Worm (Caenorhabditis elegans): ENCODE measurements around the gene Y57A10C.9.

Gene Y57A10C.9

DNA sequence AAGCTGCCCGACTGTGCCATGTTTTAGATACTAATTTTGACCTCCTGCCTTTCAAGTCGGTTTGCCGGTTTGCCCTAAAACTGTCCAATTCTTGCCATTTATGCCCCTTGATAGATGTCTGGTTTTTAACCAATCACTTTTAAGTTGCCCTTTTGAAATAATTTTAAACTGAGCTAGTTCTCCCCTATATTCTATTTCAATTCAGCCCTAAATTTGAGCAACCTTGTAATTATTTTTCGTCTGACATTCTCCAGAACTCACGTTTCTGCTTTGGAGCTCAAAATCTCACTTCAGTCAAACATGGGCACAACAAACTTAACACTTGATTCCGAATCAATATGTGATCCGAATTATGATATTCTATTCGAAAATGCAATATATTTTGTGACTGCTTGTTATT is 35.1 kb upstream of the Y57A10C.9 start, which contains the start of gene srg-17:
srg-17 (plus strand) TSS at position 301 of the 400 bp plus-strand sequence.
- TF ChIP-seq lim-7 (GFP tag; IDR thresholded peaks at IDR 0.05) (no peak), F37D6.2 (tag; optimal IDR thresholded peaks at IDR 0.05) (no peak), Y105C5A.15 (GFP tag; IDR thresholded peaks at IDR 0.05) (no peak), jun-1 (tag; optimal IDR thresholded peaks at IDR 0.05) (no peak), aha-1 (tag) (peak; percentile 72), mdl-1 (tag; optimal IDR thresholded peaks at IDR 0.05) (no peak), fkh-10 (GFP tag; optimal IDR thresholded peaks at IDR 0.05) (no peak), lir-3 (tag; optimal IDR thresholded peaks at IDR 0.05) (no peak)

DNA sequence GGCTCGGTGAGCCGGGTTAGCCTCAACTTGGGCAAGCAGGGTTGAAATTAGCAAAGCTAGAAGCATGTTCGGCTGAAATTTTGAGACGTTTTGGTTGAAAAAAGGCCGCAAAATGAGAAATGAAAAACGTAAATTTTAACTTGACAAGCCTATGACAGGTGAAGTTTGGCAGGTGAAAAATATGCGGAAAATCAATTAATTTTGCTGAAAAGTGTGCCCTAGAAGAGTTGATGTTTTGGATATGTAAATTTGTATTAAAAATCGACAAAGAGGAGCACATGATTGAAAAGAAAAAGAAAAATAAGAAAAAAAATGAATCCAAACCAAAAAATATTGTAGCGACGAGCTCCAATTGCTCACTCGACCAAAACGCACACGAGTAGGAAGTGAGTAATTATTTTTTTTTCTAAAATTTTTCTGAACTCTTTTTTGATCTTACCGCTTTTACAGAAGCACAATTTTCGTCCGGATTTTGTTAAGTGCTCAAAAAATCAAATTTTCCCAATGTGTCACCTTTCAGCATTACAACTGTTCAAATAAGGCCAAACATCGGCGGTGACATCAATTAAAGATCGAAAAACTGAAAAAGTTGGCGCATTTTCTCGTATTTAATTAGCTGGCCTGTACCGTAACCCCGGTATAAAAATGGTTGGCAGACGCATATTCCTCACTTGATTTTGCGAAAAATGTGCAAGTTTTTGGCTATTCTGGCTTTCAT is 33.0 kb upstream of the Y57A10C.9 start, which contains the start of the genes F15A4.5 and phat-8:
F15A4.5 (minus strand) TSS at position 101 of the 718 bp plus-strand sequence.
phat-8 (plus strand) TSS at position 668 of the 718 bp plus-strand sequence.
- no peak for TF ChIP-seq spr-1 (tag; optimal IDR thresholded peaks at IDR 0.05)
- peak in 1 of 2 experiments; percentile 21 for TF ChIP-seq unc-62 (GFP tag; optimal IDR thresholded peaks at IDR 0.05 in 1 of 2)
- TF ChIP-seq unc-62 (tag; optimal IDR thresholded peaks at IDR 0.05): no peak

DNA sequence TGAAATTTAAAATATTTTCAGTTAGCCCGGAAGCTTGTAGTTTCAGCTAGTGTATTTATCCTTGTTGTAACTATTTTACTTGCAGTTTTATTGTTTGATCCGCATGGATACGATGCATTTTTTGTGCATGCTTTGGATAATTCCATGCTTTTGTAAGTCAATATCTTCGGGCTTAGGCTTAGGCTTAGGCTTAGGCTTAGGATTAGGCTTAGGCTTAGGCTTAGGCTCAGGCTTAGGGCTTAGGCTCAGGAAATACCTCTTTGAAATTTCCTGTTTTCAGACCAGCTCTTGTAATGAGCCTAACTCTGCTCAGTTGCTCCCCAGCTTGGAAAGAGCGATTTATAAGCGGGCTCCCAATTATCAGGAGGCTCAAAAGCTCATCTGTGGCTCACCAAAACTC is 28.7 kb upstream of the Y57A10C.9 start, which contains the start of gene srg-16:
srg-16 (plus strand) TSS at position 87 of the 400 bp plus-strand sequence.
- TF ChIP-seq hlh-11 (tag; optimal IDR thresholded peaks at IDR 0.05): no peak
- no peak for TF ChIP-seq ztf-11 (tag; optimal IDR thresholded peaks at IDR 0.05)
- TF ChIP-seq F26F4.8 (GFP tag; conservative IDR thresholded peaks at IDR 0.05): 0 out of 2 replicates have a peak, but pooled peaks have one; percentile 7
- no peak for TF ChIP-seq pqm-1 (tag; optimal IDR thresholded peaks at IDR 0.05)
- no peak for TF ChIP-seq mdl-1 (tag; optimal IDR thresholded peaks at IDR 0.05)
- TF ChIP-seq lim-7 (GFP tag; IDR thresholded peaks at IDR 0.05): no peak
- TF ChIP-seq F49E8.2 (tag; optimal IDR thresholded peaks at IDR 0.05; ENCODE audit: borderline replicate concordance): no peak

DNA sequence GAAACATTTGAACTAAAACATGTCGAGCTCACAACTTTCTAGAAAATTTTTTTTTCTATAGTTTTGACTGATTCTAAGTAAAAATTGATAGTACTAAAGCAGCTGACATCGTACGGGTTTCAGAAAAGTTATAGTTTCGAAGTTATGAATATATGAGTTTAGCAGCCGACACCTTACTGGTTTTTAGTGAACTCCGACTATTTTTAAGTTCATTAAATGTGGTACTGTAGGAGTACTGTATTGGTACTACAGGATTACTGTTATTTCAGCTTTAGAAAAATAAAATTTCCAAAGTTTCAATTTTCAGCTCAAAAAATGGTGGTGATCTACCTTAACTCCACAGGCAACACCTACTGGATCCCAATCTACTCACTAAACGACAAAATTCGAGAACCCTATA is 27.2 kb upstream of the Y57A10C.9 start, which contains the start of gene sre-37:
sre-37 (plus strand) TSS at position 301 of the 400 bp plus-strand sequence.
- TF ChIP-seq lin-15B (tag; optimal IDR thresholded peaks at IDR 0.05) (no peak), fkh-10 (GFP tag; optimal IDR thresholded peaks at IDR 0.05) (no peak), spr-1 (tag; optimal IDR thresholded peaks at IDR 0.05) (no peak), zfp-3 (GFP tag; conservative IDR thresholded peaks at IDR 0.05) (no peak), nhr-10 (tag; optimal IDR thresholded peaks at IDR 0.05) (no peak), mdl-1 (tag; optimal IDR thresholded peaks at IDR 0.05) (no peak), T26A8.4 (GFP tag; IDR thresholded peaks at IDR 0.05) (no peak), nhr-48 (tag; optimal IDR thresholded peaks at IDR 0.05) (no peak), dmd-9 (GFP tag; IDR thresholded peaks at IDR 0.05) (no peak), fos-1 (tag; optimal IDR thresholded peaks at IDR 0.05) (no peak), zag-1 (tag; optimal IDR thresholded peaks at IDR 0.05) (no peak), hlh-30 (tag; optimal IDR thresholded peaks at IDR 0.05; ENCODE audit: insufficient read depth) (no peak)

DNA sequence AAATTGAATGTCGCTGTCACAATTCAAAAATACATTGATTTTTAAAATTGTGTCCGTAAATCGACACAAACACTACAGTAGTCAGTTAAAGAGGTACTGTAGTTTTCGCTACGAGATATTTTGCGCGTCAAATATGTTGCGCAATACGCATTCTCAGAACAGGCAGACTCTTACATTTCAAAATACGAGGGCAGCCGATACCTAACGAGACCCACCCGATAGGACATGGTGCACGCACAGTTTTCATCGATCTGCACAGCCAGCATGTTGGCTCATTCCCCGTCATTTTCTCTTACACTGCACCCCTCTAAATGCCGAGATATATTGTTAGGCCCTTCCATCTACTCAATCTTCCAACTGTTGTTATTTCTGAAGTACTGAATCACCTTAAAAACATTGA is 23.9 kb upstream of the Y57A10C.9 start, which contains the start of gene F15A4.2:
F15A4.2 (plus strand) TSS at position 301 of the 400 bp plus-strand sequence.
- TF ChIP-seq F37D6.2 (tag; optimal IDR thresholded peaks at IDR 0.05): no peak
- TF ChIP-seq nhr-25 (tag; optimal IDR thresholded peaks at IDR 0.05; ENCODE audit: borderline replicate concordance, insufficient read depth): no peak

DNA sequence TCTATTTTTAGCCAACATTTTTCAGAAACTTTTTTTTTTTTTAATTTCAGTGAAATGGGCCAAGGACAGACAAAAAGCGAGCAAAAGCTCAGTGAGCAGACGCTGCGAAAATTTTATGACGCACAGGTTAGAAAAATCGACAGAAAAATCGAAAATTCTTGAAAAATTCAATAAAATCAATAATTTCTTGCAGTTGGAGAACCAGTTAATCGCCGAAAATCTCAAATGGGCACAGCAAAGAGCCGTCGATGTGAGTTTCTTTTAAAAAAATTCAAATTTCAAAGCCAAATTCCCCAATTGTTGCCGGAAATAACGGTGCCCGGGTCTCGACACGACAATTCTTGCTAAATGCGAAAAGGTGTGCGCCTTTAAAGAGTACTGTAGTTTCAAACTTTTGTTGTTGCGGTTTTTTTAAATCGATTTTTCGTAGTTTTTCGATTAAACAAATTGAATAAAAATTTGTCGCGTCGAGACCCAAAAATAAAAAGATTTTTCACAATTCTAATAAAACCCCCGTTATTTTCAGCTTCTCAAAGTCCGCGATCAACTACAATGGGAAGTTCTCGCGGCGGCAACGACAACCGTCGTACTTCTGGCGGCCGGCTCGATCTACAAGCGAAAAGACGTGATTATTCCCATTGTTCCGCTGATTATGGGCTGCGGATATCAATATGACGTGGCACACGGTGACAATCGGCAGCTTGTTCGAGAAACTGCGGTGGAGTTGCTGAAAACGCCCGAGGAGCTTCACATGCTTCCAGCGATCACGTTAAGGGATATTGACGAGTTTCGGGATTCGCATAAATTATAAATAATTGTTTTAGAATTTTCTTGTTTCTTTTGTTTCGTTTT is 22.5 kb upstream of the Y57A10C.9 start, which contains the start of gene tag-280:
tag-280 (plus strand) TSS at position 51 of the 852 bp plus-strand sequence.
- TF ChIP-seq unc-62 (GFP tag; optimal IDR thresholded peaks at IDR 0.05 in 1 of 2): peak in 1 of 2 experiments; percentile 74
- TF ChIP-seq unc-62 (tag; optimal IDR thresholded peaks at IDR 0.05): no peak
- 0 out of 2 replicates have a peak, but pooled peaks have one; percentile 11 for TF ChIP-seq Y48G9A.11 (GFP tag; IDR thresholded peaks at IDR 0.05)
- TF ChIP-seq T26A8.4 (GFP tag; IDR thresholded peaks at IDR 0.05): no peak
- TF ChIP-seq nhr-237 (tag; optimal IDR thresholded peaks at IDR 0.05): no peak
- TF ChIP-seq mdt-29 (GFP tag; IDR thresholded peaks at IDR 0.05): no peak
- no peak for TF ChIP-seq nhr-41 (GFP tag; IDR thresholded peaks at IDR 0.05)
- peak; percentile 31; the same call in 1 of the 2 replicates for TF ChIP-seq lin-38 (GFP tag; IDR thresholded peaks at IDR 0.05)
